Worm (Caenorhabditis elegans): ENCODE measurements around the gene K09F6.3.

DNA sequence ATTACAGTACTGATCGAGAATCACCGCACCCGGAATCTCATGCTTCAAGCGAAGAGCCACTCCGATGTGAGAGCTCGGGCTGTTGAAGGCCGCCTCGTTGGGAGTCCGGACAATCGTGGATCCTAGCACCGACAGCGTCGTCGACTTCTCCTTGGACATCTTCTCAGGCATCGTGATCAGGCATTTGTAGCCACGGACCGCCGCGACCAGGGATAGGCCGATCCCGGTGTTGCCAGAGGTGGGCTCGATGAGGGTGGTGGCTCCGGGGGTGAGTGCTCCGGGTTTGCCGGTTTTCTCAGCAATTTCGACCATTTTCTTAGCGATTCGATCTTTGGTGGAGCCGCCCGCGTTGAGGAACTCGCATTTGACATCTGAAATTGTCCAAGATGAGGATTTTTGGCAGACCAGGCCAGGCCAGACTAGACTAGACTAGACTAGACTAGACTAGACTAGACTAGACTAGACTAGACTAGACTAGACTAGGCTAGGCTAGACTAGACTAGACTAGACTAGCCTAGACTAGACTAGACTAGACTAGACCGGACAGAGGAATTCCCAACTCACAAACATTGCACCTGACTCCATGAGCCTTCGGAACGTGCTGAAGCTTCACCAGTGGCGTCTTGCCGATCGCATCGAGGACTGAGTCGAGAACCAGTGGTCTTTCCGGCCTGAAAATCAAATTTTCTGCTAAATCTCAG is 33.6 kb upstream of the K09F6.3 start:
- TF ChIP-seq lin-13 (GFP tag; optimal IDR thresholded peaks at IDR 0.05): no peak
- TF ChIP-seq sup-37 (GFP tag; optimal IDR thresholded peaks at IDR 0.05): no peak
- TF ChIP-seq unc-62 (GFP tag; optimal IDR thresholded peaks at IDR 0.05): no peak
- TF ChIP-seq nhr-237 (tag; optimal IDR thresholded peaks at IDR 0.05): no peak
- TF ChIP-seq ama-1 (optimal IDR thresholded peaks at IDR 0.05): no peak
- TF ChIP-seq mep-1 (tag; optimal IDR thresholded peaks at IDR 0.05): no peak
- no peak for TF ChIP-seq lsy-2 (tag; optimal IDR thresholded peaks at IDR 0.05)
- no peak for TF ChIP-seq fkh-10 (GFP tag; optimal IDR thresholded peaks at IDR 0.05)
